Worm (Caenorhabditis elegans) whole organism, L1 larva: ENCODE data around the gene C16C10.13.

Experiments
- C34B4.2 ChIP-seq: sonication (generic microtip); optimal IDR thresholded peaks from 2 replicates; lab custom pipeline; 2017; ENCODE audit warnings: mild to moderate bottlenecking, missing genetic modification characterization, missing compliant biosample characterization
- ceh-8 ChIP-seq: fragments of 200-800 bp; sonication (Bioruptor generic); optimal IDR thresholded peaks from 2 replicates; lab custom pipeline; 2018; ENCODE audit warnings: mild to moderate bottlenecking, missing genetic modification characterization, moderate library complexity, missing compliant biosample characterization
- ceh-88 ChIP-seq: fragments of 200-800 bp; sonication (Bioruptor generic); IDR thresholded peaks from 2 replicates; pipeline ENCODE4 v1.3.6; 2022; ENCODE audit warnings: missing genetic modification characterization, missing compliant biosample characterization
- ces-1 ChIP-seq: fragments of 150-350 bp; optimal IDR thresholded peaks from 2 replicates; lab custom pipeline; 2014; ENCODE audit warnings: missing biosample characterization, missing genetic modification reagents, missing genetic modification characterization
- dpl-1 ChIP-seq, 3 experiments: fragments of 150-350 bp in 2 of 3; sonication (generic microtip) in 1 of 3; optimal IDR thresholded peaks; 2 replicates each; lab custom pipeline; 2014 to 2017; ENCODE audit warnings: missing biosample characterization in 3 of 3, missing genetic modification characterization in 3 of 3, missing genetic modification reagents in 3 of 3
- efl-3 ChIP-seq: fragments of 200-800 bp; sonication (Bioruptor generic); optimal IDR thresholded peaks from 2 replicates; lab custom pipeline; 2018; ENCODE audit warnings: mild to moderate bottlenecking, missing genetic modification characterization, missing compliant biosample characterization
- egl-13 ChIP-seq: sonication (generic microtip); optimal IDR thresholded peaks from 2 replicates; lab custom pipeline; 2016; ENCODE audit warnings: missing genotype, missing genetic modification reagents, missing genetic modification characterization, missing compliant biosample characterization
- egl-27 ChIP-seq, 2 experiments: fragments of 150-350 bp in 1 of 2; sonication (generic microtip); optimal IDR thresholded peaks; 3 replicates each; lab custom pipeline; 2017 to 2018; ENCODE audit warnings: missing biosample characterization in 2 of 2, missing genetic modification characterization in 2 of 2, missing genetic modification reagents in 2 of 2
- elt-2 ChIP-seq: sonication (generic microtip); optimal IDR thresholded peaks from 2 replicates; lab custom pipeline; 2016; ENCODE audit warnings: missing genetic modification characterization, mild to moderate bottlenecking, inconsistent platforms, missing compliant biosample characterization, missing genetic modification reagents
- ets-5 ChIP-seq: fragments of 200-800 bp; sonication (Bioruptor generic); IDR thresholded peaks from 2 replicates; pipeline ENCODE4 v1.3.6; 2022; ENCODE audit warnings: missing genetic modification characterization, missing compliant biosample characterization
- fkh-10 ChIP-seq: sonication (generic microtip); optimal IDR thresholded peaks from 2 replicates; lab custom pipeline; 2017; ENCODE audit warnings: missing biosample characterization, missing genetic modification reagents, missing genetic modification characterization
- fos-1 ChIP-seq: fragments of 150-350 bp; optimal IDR thresholded peaks from 2 replicates; lab custom pipeline; 2014; ENCODE audit warnings: missing biosample characterization, missing genetic modification characterization
- grh-1 ChIP-seq: fragments of 200-800 bp; sonication (Bioruptor generic); IDR thresholded peaks from 2 replicates; pipeline ENCODE4 v1.3.6; 2022; ENCODE audit warnings: missing genetic modification reagents, missing genetic modification characterization, missing compliant biosample characterization
- hlh-17 ChIP-seq: fragments of 200-800 bp; sonication (Bioruptor generic); optimal IDR thresholded peaks from 2 replicates; lab custom pipeline; 2018; ENCODE audit warnings: missing genetic modification characterization, mild to moderate bottlenecking, missing compliant biosample characterization, moderate library complexity, borderline replicate concordance
- hlh-4 ChIP-seq: sonication (generic microtip); optimal IDR thresholded peaks from 2 replicates; lab custom pipeline; 2016; ENCODE audit warnings: mild to moderate bottlenecking, missing genetic modification characterization, missing compliant biosample characterization
- hpl-2 ChIP-seq: fragments of 150-350 bp; optimal IDR thresholded peaks from 2 replicates; lab custom pipeline; 2014; ENCODE audit warnings: missing biosample characterization, missing genetic modification reagents, missing genetic modification characterization
- irx-1 ChIP-seq: sonication (generic microtip); optimal IDR thresholded peaks from 2 replicates; lab custom pipeline; 2016; ENCODE audit warnings: missing genetic modification characterization, missing compliant biosample characterization
- lin-14 ChIP-seq: fragments of 200-800 bp; sonication (Bioruptor generic); optimal IDR thresholded peaks from 2 replicates; lab custom pipeline; 2018; ENCODE audit warnings: mild to moderate bottlenecking, missing genetic modification characterization, moderate library complexity, missing compliant biosample characterization
- mdl-1 ChIP-seq, 2 experiments: fragments of 150-350 bp; optimal IDR thresholded peaks; 2 replicates each; lab custom pipeline; 2014 to 2017; ENCODE audit warnings: missing biosample characterization in 2 of 2, missing genetic modification characterization in 2 of 2, inconsistent platforms in 1 of 2
- mep-1 ChIP-seq: fragments of 150-350 bp; optimal IDR thresholded peaks from 2 replicates; lab custom pipeline; 2014; ENCODE audit warnings: missing biosample characterization, missing genetic modification characterization
- nhr-12 ChIP-seq: sonication (generic microtip); optimal IDR thresholded peaks from 2 replicates; lab custom pipeline; 2017; ENCODE audit warnings: missing biosample characterization, missing genetic modification characterization
- nhr-19 ChIP-seq: fragments of 200-800 bp; sonication (Bioruptor generic); conservative IDR thresholded peaks from 2 replicates; pipeline ENCODE4 v1.3.6; 2022; ENCODE audit warnings: missing genetic modification characterization, missing compliant biosample characterization
- nhr-20 ChIP-seq: sonication (generic microtip); optimal IDR thresholded peaks from 2 replicates; lab custom pipeline; 2016; ENCODE audit warnings: mild to moderate bottlenecking, missing genetic modification characterization, missing compliant biosample characterization
- nhr-237 ChIP-seq: fragments of 150-350 bp; optimal IDR thresholded peaks from 2 replicates; lab custom pipeline; 2014; ENCODE audit warnings: missing biosample characterization, missing genetic modification characterization
- nhr-28 ChIP-seq: fragments of 150-350 bp; optimal IDR thresholded peaks from 2 replicates; lab custom pipeline; 2014; ENCODE audit warnings: missing biosample characterization, missing genetic modification characterization
- nhr-47 ChIP-seq: sonication (generic microtip); optimal IDR thresholded peaks from 2 replicates; lab custom pipeline; 2016; ENCODE audit warnings: mild to moderate bottlenecking, missing genetic modification characterization, moderate library complexity, missing compliant biosample characterization
- nhr-77 ChIP-seq: fragments of 150-350 bp; optimal IDR thresholded peaks from 2 replicates; lab custom pipeline; 2014; ENCODE audit warnings: missing biosample characterization, missing genetic modification characterization
- nhr-84 ChIP-seq: sonication (generic microtip); optimal IDR thresholded peaks from 2 replicates; lab custom pipeline; 2017; ENCODE audit warnings: missing biosample characterization, missing genetic modification characterization
- nhr-85 ChIP-seq: sonication (generic microtip); peaks from one replicate; lab custom pipeline; 2016; ENCODE audit warnings: missing genetic modification characterization, inconsistent platforms, missing compliant biosample characterization
- nhr-90 ChIP-seq: sonication (generic microtip); optimal IDR thresholded peaks from 2 replicates; lab custom pipeline; 2016; ENCODE audit warnings: mild to moderate bottlenecking, missing genetic modification characterization, missing compliant biosample characterization; ENCODE audit not compliant: poor library complexity
- pag-3 ChIP-seq: sonication (generic microtip); optimal IDR thresholded peaks from 2 replicates; lab custom pipeline; 2017; ENCODE audit warnings: missing genetic modification characterization, mild to moderate bottlenecking, missing compliant biosample characterization, antibody characterized with exemption, borderline replicate concordance; ENCODE audit not compliant: insufficient read depth
- rnt-1 ChIP-seq: sonication (generic microtip); optimal IDR thresholded peaks from 2 replicates; lab custom pipeline; 2016; ENCODE audit warnings: mild to moderate bottlenecking, missing genetic modification characterization, moderate library complexity, missing compliant biosample characterization
- skn-1 ChIP-seq: fragments of 150-350 bp; optimal IDR thresholded peaks from 2 replicates; lab custom pipeline; 2014; ENCODE audit warnings: missing biosample characterization, missing genetic modification characterization
- snpc-4 ChIP-seq: fragments of 150-350 bp; optimal IDR thresholded peaks from 2 replicates; lab custom pipeline; 2014; ENCODE audit warnings: missing biosample characterization, missing genetic modification characterization
- snu-23 ChIP-seq: sonication (generic microtip); optimal IDR thresholded peaks from 2 replicates; lab custom pipeline; 2016; ENCODE audit warnings: missing genetic modification characterization, missing compliant biosample characterization
- sox-4 ChIP-seq: sonication (generic microtip); optimal IDR thresholded peaks from 2 replicates; lab custom pipeline; 2016; ENCODE audit warnings: missing genetic modification characterization, missing compliant biosample characterization
- sptf-1 ChIP-seq: fragments of 150-350 bp; optimal IDR thresholded peaks from 2 replicates; lab custom pipeline; 2014; ENCODE audit warnings: missing biosample characterization, missing genetic modification characterization
- tbx-2 ChIP-seq: sonication (generic microtip); optimal IDR thresholded peaks from 2 replicates; lab custom pipeline; 2016; ENCODE audit warnings: missing genetic modification characterization, missing compliant biosample characterization
- tlp-1 ChIP-seq: fragments of 150-350 bp; optimal IDR thresholded peaks from 2 replicates; lab custom pipeline; 2014; ENCODE audit warnings: missing biosample characterization, missing genetic modification characterization
- unc-62 ChIP-seq: fragments of 150-350 bp; optimal IDR thresholded peaks from 2 replicates; lab custom pipeline; 2014; ENCODE audit warnings: missing biosample characterization, missing genetic modification reagents, missing genetic modification characterization
- xbp-1 ChIP-seq: sonication (generic microtip); optimal IDR thresholded peaks from 2 replicates; lab custom pipeline; 2016; ENCODE audit warnings: missing genetic modification characterization, missing compliant biosample characterization
- zip-4 ChIP-seq: fragments of 200-800 bp; sonication (Bioruptor generic); optimal IDR thresholded peaks from 2 replicates; lab custom pipeline; 2018; ENCODE audit warnings: mild to moderate bottlenecking, missing genetic modification characterization, moderate library complexity, missing compliant biosample characterization

Gene C16C10.13

DNA sequence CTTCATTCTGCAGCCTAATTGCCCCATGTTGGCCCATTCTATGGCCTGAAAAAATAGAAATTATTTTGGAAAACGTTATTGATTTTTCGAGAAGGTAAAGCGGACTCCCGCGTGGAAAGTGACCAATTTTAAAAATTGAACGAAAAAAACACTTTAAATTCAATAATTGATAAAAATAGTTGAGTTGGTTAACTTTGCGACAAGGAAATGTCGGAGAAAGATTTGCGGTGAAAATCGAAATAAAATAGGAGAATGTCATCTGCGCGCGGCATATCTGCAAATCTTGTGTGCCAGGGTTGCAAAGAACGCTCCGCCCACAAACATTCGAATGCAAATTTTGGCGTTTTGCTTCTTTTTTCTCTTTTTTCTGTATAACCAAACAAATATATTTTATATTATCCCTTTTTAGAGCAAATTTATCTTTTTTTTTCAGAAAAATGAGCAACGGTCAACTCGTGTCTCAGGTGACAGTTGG lies 5.3 kb upstream of the C16C10.13 start, which contains the start of the genes rnf-121 and C16C10.4 (continued):
- TF ChIP-seq hlh-4 (tag; lab: Kevin White, UChicago): no peak
- TF ChIP-seq zip-4 (GFP tag; lab: Kevin White, UChicago): no peak
- no peak for TF ChIP-seq ets-5 (GFP tag; lab: Robert Waterston, UW)
- TF ChIP-seq nhr-77: no peak
- no peak for TF ChIP-seq nhr-237 (tag; lab: Kevin White, UChicago)
- no peak for TF ChIP-seq fkh-10
- TF ChIP-seq hlh-17 (GFP tag; lab: Kevin White, UChicago): no peak
- peak; percentile 14 for TF ChIP-seq efl-3 (GFP tag; lab: Kevin White, UChicago)
- TF ChIP-seq nhr-28 (tag; lab: Kevin White, UChicago): no peak
- peak; percentile 67 for TF ChIP-seq tbx-2
- TF ChIP-seq pag-3 (tag; lab: Kevin White, UChicago): no peak
- peak; percentile 28 for TF ChIP-seq elt-2 (tag; lab: Kevin White, UChicago)
- TF ChIP-seq dpl-1 (GFP tag; optimal IDR thresholded peaks at IDR 0.05; lab: Kevin White, UChicago): peak; percentile 48 to 72 (median 70)
- TF ChIP-seq xbp-1 (tag; lab: Kevin White, UChicago): peak; percentile 82
- TF ChIP-seq ceh-8 (GFP tag; lab: Kevin White, UChicago): no peak
- TF ChIP-seq egl-13 (tag; lab: Kevin White, UChicago): peak; percentile 47
- TF ChIP-seq irx-1 (tag; lab: Kevin White, UChicago): peak; percentile 58
- TF ChIP-seq nhr-19: peak; percentile 60
- peak; percentile 89 for TF ChIP-seq hpl-2 (GFP tag; lab: Kevin White, UChicago)
- TF ChIP-seq ces-1 (GFP tag; lab: Kevin White, UChicago): no peak
- TF ChIP-seq unc-62: no peak
- no peak for TF ChIP-seq ceh-88
- no peak for TF ChIP-seq sptf-1 (tag; lab: Kevin White, UChicago)
- TF ChIP-seq nhr-90 (tag; lab: Kevin White, UChicago): peak; percentile 79
- no peak for TF ChIP-seq fos-1
- peak; percentile 75 for TF ChIP-seq snpc-4 (tag; lab: Kevin White, UChicago)
- TF ChIP-seq egl-27 (tag; optimal IDR thresholded peaks at IDR 0.05; lab: Kevin White, UChicago): no peak
- peak; percentile 64 for TF ChIP-seq nhr-20 (tag; lab: Kevin White, UChicago)
- peak; percentile 75 for TF ChIP-seq snu-23 (GFP tag; lab: Kevin White, UChicago)
- no peak for TF ChIP-seq nhr-12 (tag; lab: Kevin White, UChicago)
- TF ChIP-seq lin-14: no peak

DNA sequence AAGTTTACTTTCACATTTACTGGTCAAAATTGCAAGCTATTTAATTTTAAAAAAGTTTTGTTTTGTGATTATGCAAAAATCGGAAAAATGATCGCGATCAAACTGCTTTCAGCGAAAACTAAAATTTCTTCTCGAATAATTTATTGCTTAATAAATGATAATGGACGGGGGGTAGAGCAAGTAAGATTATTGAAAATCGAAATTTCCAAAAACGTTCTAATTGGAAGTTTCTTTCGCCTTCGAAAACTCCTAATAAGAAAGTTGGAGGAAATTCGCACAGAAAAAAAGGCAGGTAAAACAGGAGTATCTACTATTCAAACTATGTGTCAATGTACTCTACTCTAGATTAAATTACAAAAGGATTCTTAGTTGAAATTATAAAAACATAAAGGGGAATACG lies 4.0 kb upstream of the C16C10.13 start:
- TF ChIP-seq C34B4.2 (tag; lab: Kevin White, UChicago) (no peak), nhr-47 (tag; lab: Kevin White, UChicago) (no peak), rnt-1 (tag; lab: Kevin White, UChicago) (no peak), grh-1 (GFP tag; lab: Robert Waterston, UW) (no peak), nhr-85 (tag; lab: Kevin White, UChicago) (no peak), sptf-1 (tag; lab: Kevin White, UChicago) (no peak), mdl-1 (tag; optimal IDR thresholded peaks at IDR 0.05; lab: Kevin White, UChicago) (no peak), skn-1 (tag; lab: Kevin White, UChicago) (no peak)

DNA sequence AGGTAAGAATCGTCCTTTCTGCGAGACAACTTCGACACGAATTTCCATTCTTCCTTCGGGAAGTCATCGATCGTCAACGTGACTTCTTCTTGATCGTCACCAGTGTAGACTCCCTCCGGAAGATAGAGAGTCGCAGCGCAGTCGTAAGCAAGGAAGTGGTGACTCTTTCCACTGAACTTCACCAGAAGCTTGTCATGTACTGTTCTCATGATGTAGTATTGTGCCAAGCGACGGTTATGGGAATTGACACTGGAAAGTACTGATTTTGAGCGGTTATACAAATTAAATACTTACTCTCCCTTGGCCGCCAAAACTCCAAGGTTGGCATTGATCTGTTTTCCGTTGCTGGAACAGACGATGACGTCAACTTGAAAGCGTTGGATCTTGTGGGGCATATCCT lies 751 bp upstream of the C16C10.13 start:
- no peak for TF ChIP-seq ces-1 (GFP tag; lab: Kevin White, UChicago)
- TF ChIP-seq irx-1 (tag; lab: Kevin White, UChicago): no peak
- TF ChIP-seq mep-1 (tag; lab: Kevin White, UChicago): no peak
- TF ChIP-seq nhr-84: no peak
- TF ChIP-seq tlp-1 (tag; lab: Kevin White, UChicago): no peak
- no peak for TF ChIP-seq sox-4 (tag; lab: Kevin White, UChicago)
- TF ChIP-seq unc-62: no peak
